Worm (Caenorhabditis elegans) whole organism, young adult: ENCODE measurements around the gene col-36.

Experiments used
- B0019.2 ChIP-seq: fragments of 200-800 bp; sonication (Bioruptor generic); conservative IDR thresholded peaks from 2 replicates; pipeline ENCODE4 v1.3.6; 2022; ENCODE audit warnings: missing genetic modification reagents, missing genetic modification characterization, missing compliant biosample characterization
- B0035.1 ChIP-seq: sonication (generic microtip); optimal IDR thresholded peaks from 2 replicates; lab custom pipeline; 2016; ENCODE audit warnings: missing genetic modification characterization, mild to moderate bottlenecking, missing compliant biosample characterization, missing genotype, missing genetic modification reagents
- B0336.3 ChIP-seq: fragments of 200-800 bp; sonication (Bioruptor generic); IDR thresholded peaks from 2 replicates; pipeline ENCODE4 v1.3.6; 2022; ENCODE audit warnings: missing genetic modification characterization, missing compliant biosample characterization
- F57A8.1 ChIP-seq: fragments of 200-800 bp; sonication (Bioruptor generic); optimal IDR thresholded peaks from 2 replicates; lab custom pipeline; 2018; ENCODE audit warnings: mild to moderate bottlenecking, missing genetic modification characterization, moderate library complexity, missing compliant biosample characterization
- Y79H2A.3 ChIP-seq: fragments of 200-800 bp; sonication (Bioruptor generic); conservative IDR thresholded peaks from 2 replicates; pipeline ENCODE4 v1.3.6; 2022; ENCODE audit warnings: missing genetic modification reagents, missing genetic modification characterization, missing compliant biosample characterization
- aptf-2 ChIP-seq: fragments of 200-800 bp; sonication (Bioruptor generic); conservative IDR thresholded peaks from 2 replicates; pipeline ENCODE4 v1.3.6; 2022; ENCODE audit warnings: missing genetic modification reagents, missing genetic modification characterization, missing compliant biosample characterization
- aptf-3 ChIP-seq: fragments of 200-800 bp; sonication (Bioruptor generic); IDR thresholded peaks from 2 replicates; pipeline ENCODE4 v1.3.6; 2022; ENCODE audit warnings: missing genetic modification characterization, missing compliant biosample characterization
- attf-3 ChIP-seq: fragments of 200-800 bp; sonication (Bioruptor generic); conservative IDR thresholded peaks from 2 replicates; pipeline ENCODE4 v1.3.6; 2022; ENCODE audit warnings: missing genetic modification reagents, missing genetic modification characterization, missing compliant biosample characterization
- attf-6 ChIP-seq: fragments of 200-800 bp; sonication (Bioruptor generic); IDR thresholded peaks from 2 replicates; pipeline ENCODE4 v1.3.6; 2022; ENCODE audit warnings: missing genetic modification reagents, missing genetic modification characterization, missing compliant biosample characterization
- bed-1 ChIP-seq: fragments of 200-800 bp; sonication (Bioruptor generic); IDR thresholded peaks from 2 replicates; pipeline ENCODE4 v1.3.6; 2022; ENCODE audit warnings: missing genetic modification reagents, missing genetic modification characterization, missing compliant biosample characterization
- cebp-2 ChIP-seq: fragments of 200-800 bp; sonication (Bioruptor generic); IDR thresholded peaks from 2 replicates; pipeline ENCODE4 v1.3.6; 2022; ENCODE audit warnings: missing genetic modification characterization, missing compliant biosample characterization
- ceh-100 ChIP-seq: fragments of 200-800 bp; sonication (Bioruptor generic); IDR thresholded peaks from 2 replicates; pipeline ENCODE4 v1.3.6; 2022; ENCODE audit warnings: missing genetic modification reagents, missing genetic modification characterization, missing compliant biosample characterization
- ceh-58 ChIP-seq: fragments of 200-800 bp; sonication (Bioruptor generic); IDR thresholded peaks from 2 replicates; pipeline ENCODE4 v1.3.6; 2022; ENCODE audit warnings: missing genetic modification characterization, missing compliant biosample characterization
- ceh-79 ChIP-seq: sonication (generic microtip); optimal IDR thresholded peaks from 2 replicates; lab custom pipeline; 2017; ENCODE audit warnings: mild to moderate bottlenecking, missing genetic modification characterization, missing compliant biosample characterization
- ceh-91 ChIP-seq: fragments of 200-800 bp; sonication (Bioruptor generic); IDR thresholded peaks from 2 replicates; pipeline ENCODE4 v1.3.6; 2022; ENCODE audit warnings: missing genetic modification reagents, missing genetic modification characterization, missing compliant biosample characterization
- die-1 ChIP-seq: sonication (generic microtip); optimal IDR thresholded peaks from 2 replicates; lab custom pipeline; 2016; ENCODE audit warnings: missing genotype, mild to moderate bottlenecking, missing genetic modification characterization, missing compliant biosample characterization
- gei-17 ChIP-seq: fragments of 200-800 bp; sonication (Bioruptor generic); optimal IDR thresholded peaks from 2 replicates; lab custom pipeline; 2018; ENCODE audit warnings: mild to moderate bottlenecking, missing genetic modification characterization, missing compliant biosample characterization
- him-1 ChIP-seq: sonication (generic microtip); optimal IDR thresholded peaks from 2 replicates; lab custom pipeline; 2016; ENCODE audit warnings: missing genotype, missing genetic modification reagents, missing genetic modification characterization, missing compliant biosample characterization
- hlh-12 ChIP-seq: sonication (generic microtip); optimal IDR thresholded peaks from 2 replicates; lab custom pipeline; 2016; ENCODE audit warnings: missing genetic modification characterization, missing compliant biosample characterization
- hlh-26 ChIP-seq: fragments of 200-800 bp; sonication (Bioruptor generic); conservative IDR thresholded peaks from 2 replicates; pipeline ENCODE4 v1.3.6; 2022; ENCODE audit warnings: missing genetic modification reagents, missing genetic modification characterization, missing compliant biosample characterization
- let-526 ChIP-seq: fragments of 200-800 bp; sonication (Bioruptor generic); IDR thresholded peaks from 2 replicates; pipeline ENCODE4 v1.3.6; 2022; ENCODE audit warnings: missing genetic modification reagents, missing genetic modification characterization, missing compliant biosample characterization
- lin-26 ChIP-seq: fragments of 200-800 bp; sonication (Bioruptor generic); IDR thresholded peaks from 2 replicates; pipeline ENCODE4 v1.3.6; 2022; ENCODE audit warnings: missing genetic modification reagents, missing genetic modification characterization, missing compliant biosample characterization
- lsy-27 ChIP-seq: sonication (generic microtip); optimal IDR thresholded peaks from 2 replicates; lab custom pipeline; 2017; ENCODE audit warnings: missing genetic modification characterization, mild to moderate bottlenecking, missing compliant biosample characterization, antibody characterized with exemption, missing genotype, borderline replicate concordance; ENCODE audit not compliant: insufficient read depth
- madf-10 ChIP-seq: sonication (generic microtip); optimal IDR thresholded peaks from 2 replicates; lab custom pipeline; 2016; ENCODE audit warnings: mild to moderate bottlenecking, missing genetic modification characterization, missing compliant biosample characterization
- madf-3 ChIP-seq: fragments of 200-800 bp; sonication (Bioruptor generic); IDR thresholded peaks from 2 replicates; pipeline ENCODE4 v1.3.6; 2022; ENCODE audit warnings: missing genetic modification reagents, missing genetic modification characterization, missing compliant biosample characterization
- madf-8 ChIP-seq: fragments of 200-800 bp; sonication (Bioruptor generic); conservative IDR thresholded peaks from 2 replicates; pipeline ENCODE4 v1.3.6; 2022; ENCODE audit warnings: missing genetic modification reagents, missing genetic modification characterization, missing compliant biosample characterization
- nfya-2 ChIP-seq: fragments of 200-800 bp; sonication (Bioruptor generic); IDR thresholded peaks from 2 replicates; pipeline ENCODE4 v1.3.6; 2022; ENCODE audit warnings: missing genetic modification reagents, missing genetic modification characterization, missing compliant biosample characterization
- nhr-80 ChIP-seq: sonication (generic microtip); optimal IDR thresholded peaks from 2 replicates; lab custom pipeline; 2016; ENCODE audit warnings: missing genetic modification characterization, missing compliant biosample characterization
- nhr-90 ChIP-seq: sonication (generic microtip); optimal IDR thresholded peaks from 2 replicates; lab custom pipeline; 2016; ENCODE audit warnings: missing genotype, mild to moderate bottlenecking, missing genetic modification characterization, missing compliant biosample characterization
- pbrm-1 ChIP-seq: fragments of 200-800 bp; sonication (Bioruptor generic); IDR thresholded peaks from 2 replicates; pipeline ENCODE4 v1.3.6; 2022; ENCODE audit warnings: missing genetic modification reagents, missing genetic modification characterization, missing compliant biosample characterization
- pha-4 ChIP-seq: fragments of 150-350 bp; sonication (generic microtip); optimal IDR thresholded peaks from 2 replicates; lab custom pipeline; 2014; ENCODE audit warnings: missing biosample characterization, missing genetic modification reagents, missing genetic modification characterization
- rcor-1 ChIP-seq: fragments of 200-800 bp; sonication (Bioruptor generic); IDR thresholded peaks from 2 replicates; pipeline ENCODE4 v1.3.6; 2022; ENCODE audit warnings: missing genetic modification reagents, missing genetic modification characterization, missing compliant biosample characterization
- snpc-1.3 ChIP-seq: sonication (generic microtip); optimal IDR thresholded peaks from 2 replicates; lab custom pipeline; 2017; ENCODE audit warnings: missing genetic modification characterization, mild to moderate bottlenecking, missing compliant biosample characterization, antibody characterized with exemption, moderate library complexity, missing genotype, missing genetic modification reagents; ENCODE audit not compliant: insufficient read depth
- snpc-3.4 ChIP-seq: sonication (generic microtip); optimal IDR thresholded peaks from 2 replicates; lab custom pipeline; 2017; ENCODE audit warnings: missing genetic modification characterization, mild to moderate bottlenecking, missing compliant biosample characterization, antibody characterized with exemption, moderate library complexity, missing genotype, missing genetic modification reagents
- snpc-4 ChIP-seq, 5 experiments: fragments of 150-350 bp in 1 of 5; sonication (generic microtip) in 4 of 5; optimal IDR thresholded peaks; 2 replicates each; lab custom pipeline; 2014 to 2018; ENCODE audit warnings: missing genetic modification characterization in 5 of 5, missing biosample characterization in 3 of 5, antibody characterized with exemption in 2 of 5, mild to moderate bottlenecking in 2 of 5, missing compliant biosample characterization in 2 of 5, missing genotype in 2 of 5, moderate library complexity in 2 of 5, missing genetic modification reagents in 1 of 5
- xnd-1 ChIP-seq: sonication (generic microtip); optimal IDR thresholded peaks from 2 replicates; lab custom pipeline; 2016; ENCODE audit warnings: missing genotype, missing genetic modification reagents, missing genetic modification characterization, missing compliant biosample characterization
- ztf-18 ChIP-seq: sonication (generic microtip); optimal IDR thresholded peaks from 2 replicates; lab custom pipeline; 2016; ENCODE audit warnings: missing genotype, mild to moderate bottlenecking, missing genetic modification characterization, missing compliant biosample characterization
- ztf-22 ChIP-seq: fragments of 200-800 bp; sonication (Bioruptor generic); optimal IDR thresholded peaks from 2 replicates; lab custom pipeline; 2018; ENCODE audit warnings: mild to moderate bottlenecking, missing genetic modification characterization, moderate library complexity, missing compliant biosample characterization
- ztf-25 ChIP-seq: fragments of 200-800 bp; sonication (Bioruptor generic); IDR thresholded peaks from 2 replicates; pipeline ENCODE4 v1.3.6; 2022; ENCODE audit warnings: missing genetic modification reagents, missing genetic modification characterization, missing compliant biosample characterization
- ztf-28 ChIP-seq: fragments of 200-800 bp; sonication (Bioruptor generic); IDR thresholded peaks from 2 replicates; pipeline ENCODE4 v1.3.6; 2022; ENCODE audit warnings: missing genetic modification reagents, missing genetic modification characterization, missing compliant biosample characterization

The col-36 gene

ce11 chrII:7131871-7132693 lies 36.5 kb downstream of the col-36 start, which contains the start of the genes T07F8.4 and gld-3 (continued):
- no peak for TF ChIP-seq pbrm-1 (GFP tag; lab: Robert Waterston, UW)
- TF ChIP-seq pha-4: no peak
- TF ChIP-seq nfya-2 (GFP tag; lab: Robert Waterston, UW): no peak
- no peak for TF ChIP-seq snpc-1.3
- no peak for TF ChIP-seq ceh-58 (GFP tag; lab: Robert Waterston, UW)
- peak; percentile 81 for TF ChIP-seq madf-8 (GFP tag; lab: Robert Waterston, UW)

DNA sequence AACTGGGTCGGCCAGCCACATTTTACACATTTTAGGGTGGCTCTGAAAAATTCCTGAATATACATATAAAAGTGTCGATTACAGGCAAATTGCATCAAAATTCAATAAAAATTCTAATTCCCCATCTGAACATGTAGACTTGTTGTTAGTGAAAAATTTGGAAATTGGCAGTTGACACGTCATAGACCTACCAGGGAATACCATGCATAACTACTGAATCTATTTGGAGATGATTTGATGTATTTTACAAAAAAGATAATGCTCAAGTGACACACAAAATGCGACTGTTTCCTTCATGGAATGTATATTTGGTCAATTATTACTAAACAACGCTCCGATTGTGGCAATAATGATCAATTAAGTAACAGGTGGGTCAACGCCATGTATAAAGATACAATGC lies 42.2 kb downstream of the col-36 start, which contains the start of gene F10E7.1:
Gene F10E7.1 (plus strand): TSS at position 301 of the 400 bp plus-strand sequence.
- no peak for TF ChIP-seq nfya-2 (GFP tag; lab: Robert Waterston, UW)
- TF ChIP-seq B0019.2 (GFP tag; lab: Robert Waterston, UW): no peak
- TF ChIP-seq hlh-12 (tag; lab: Kevin White, UChicago): no peak
- no peak for TF ChIP-seq gei-17
- no peak for TF ChIP-seq nhr-90 (tag; lab: Kevin White, UChicago)
- TF ChIP-seq aptf-2: no peak
- TF ChIP-seq attf-3 (GFP tag; lab: Robert Waterston, UW): no peak
- no peak for TF ChIP-seq madf-10 (tag; lab: Kevin White, UChicago)
- no peak for TF ChIP-seq aptf-3 (GFP tag; lab: Robert Waterston, UW)
- no peak for TF ChIP-seq bed-1

DNA sequence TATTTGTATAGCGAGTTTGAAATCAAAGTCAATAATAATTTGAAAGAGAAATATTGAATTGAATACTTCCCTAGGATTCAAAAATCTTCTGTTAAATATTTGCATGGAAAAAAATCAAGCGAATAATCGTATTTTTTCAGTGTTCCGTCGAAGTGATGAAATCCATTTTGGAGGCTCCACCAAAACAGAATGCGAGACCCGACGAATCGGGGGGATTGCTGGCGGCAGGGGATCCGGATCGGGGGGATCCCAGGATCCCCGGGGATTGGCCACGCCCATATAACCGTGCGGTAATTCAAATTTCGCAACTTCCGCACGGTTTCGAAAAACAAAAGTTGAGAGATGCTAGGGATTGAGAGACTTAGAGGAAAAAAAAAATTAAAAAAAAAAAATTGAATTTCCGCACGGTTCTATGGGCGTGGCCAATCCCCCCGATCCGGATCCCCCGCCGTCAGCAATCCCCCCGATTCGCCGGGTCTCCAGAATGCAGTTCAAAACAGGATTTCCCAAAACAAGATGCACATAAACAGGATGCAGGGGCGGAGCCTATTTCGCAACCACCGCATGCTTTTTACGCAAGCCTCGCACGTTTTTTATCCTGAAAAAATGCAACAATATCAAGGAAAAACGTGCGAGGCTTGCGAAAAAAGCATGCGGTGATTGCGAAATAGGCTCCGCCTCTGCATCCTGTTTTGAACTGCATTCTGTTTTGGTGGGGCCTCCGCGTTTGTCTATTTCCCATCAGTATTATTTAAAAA lies 45.8 kb downstream of the col-36 start, which contains the start of gene F10E7.11:
Gene F10E7.11 (minus strand): TSS at position 232 of the 758 bp plus-strand sequence.
- TF ChIP-seq let-526 (GFP tag; lab: Robert Waterston, UW) (0 out of 2 replicates have a peak, but pooled peaks have one; percentile 42), ceh-79 (tag; lab: Kevin White, UChicago) (no peak), attf-3 (GFP tag; lab: Robert Waterston, UW) (0 out of 2 replicates have a peak, but pooled peaks have one; percentile 39), die-1 (no peak), Y79H2A.3 (GFP tag; lab: Robert Waterston, UW) (no peak), snpc-4 (GFP tag; optimal IDR thresholded peaks at IDR 0.05; lab: Kevin White, UChicago) (no peak), snpc-4 (tag; optimal IDR thresholded peaks at IDR 0.05; lab: Kevin White, UChicago) (peak in 2 of 4 experiments; percentile 33 to 34), pbrm-1 (GFP tag; lab: Robert Waterston, UW) (peak; percentile 65; the same call in 1 of the 2 replicates), madf-3 (GFP tag; lab: Robert Waterston, UW) (no peak; the same call in 1 of the 2 replicates), snpc-3.4 (tag; lab: Kevin White, UChicago) (peak; percentile 5), rcor-1 (GFP tag; lab: Robert Waterston, UW) (no peak), aptf-3 (GFP tag; lab: Robert Waterston, UW) (no peak), xnd-1 (tag; lab: Kevin White, UChicago) (peak; percentile 4), ceh-91 (GFP tag; lab: Robert Waterston, UW) (no peak; the same call in 1 of the 2 replicates), ceh-100 (GFP tag; lab: Robert Waterston, UW) (peak; percentile 63), B0035.1 (tag; lab: Kevin White, UChicago) (no peak), ztf-25 (GFP tag; lab: Robert Waterston, UW) (0 out of 2 replicates have a peak, but pooled peaks have one; percentile 21), ztf-22 (no peak), B0336.3 (GFP tag; lab: Robert Waterston, UW) (peak; percentile 34; the same call in 1 of the 2 replicates), hlh-26 (GFP tag; lab: Robert Waterston, UW) (no peak), lin-26 (GFP tag; lab: Robert Waterston, UW) (peak; percentile 26; the same call in 1 of the 2 replicates), lsy-27 (no peak), cebp-2 (no peak), attf-6 (no peak), him-1 (no peak), nhr-80 (tag; lab: Kevin White, UChicago) (no peak), ztf-18 (peak; percentile 52), F57A8.1 (GFP tag; lab: Kevin White, UChicago) (no peak), ztf-28 (GFP tag; lab: Robert Waterston, UW) (no peak)
